Fruit fly (Drosophila melanogaster): ENCODE measurements around the gene CG8671.

The CG8671 gene

DNA sequence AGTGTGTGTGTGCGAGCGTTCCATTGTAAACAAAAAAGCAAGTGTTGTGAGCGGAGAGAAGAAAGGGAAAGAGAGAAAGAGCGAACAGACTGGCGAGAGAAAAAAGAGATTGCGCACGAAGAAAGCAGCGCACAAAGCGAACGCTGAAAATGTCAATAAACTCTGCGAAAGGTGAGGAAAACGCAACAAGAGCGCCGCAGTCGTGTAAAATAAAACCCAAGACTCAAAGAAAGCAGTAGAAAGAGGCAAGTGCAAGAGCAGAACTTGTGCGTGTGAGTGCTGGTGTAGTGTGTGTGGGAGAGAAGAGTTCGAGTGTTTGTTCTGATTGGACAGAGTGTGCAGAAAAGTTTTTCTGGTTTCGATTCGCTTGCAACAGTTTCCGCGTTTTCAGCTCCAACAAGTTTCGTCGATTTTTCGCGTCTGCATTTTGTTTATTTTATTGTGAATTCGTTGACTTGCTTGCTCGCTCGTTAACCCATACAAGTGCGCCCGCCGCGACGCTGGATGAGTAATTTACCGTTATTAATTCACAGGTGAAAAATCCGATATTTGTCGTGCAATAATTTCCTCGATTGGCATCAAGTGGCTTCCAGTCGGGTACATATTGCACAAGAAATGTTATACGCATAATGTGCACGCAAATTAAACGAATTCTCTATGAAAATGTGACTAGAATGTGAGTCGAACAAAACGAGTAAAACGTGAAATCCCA, 24.9 kb upstream of the CG8671 start:
- TF ChIP-seq CG34367 (tag; optimal IDR thresholded peaks at IDR 0.05) (peak; percentile 29), Pif1B (GFP tag; optimal IDR thresholded peaks at IDR 0.05) (peak; percentile 31), CG15710 (tag; optimal IDR thresholded peaks at IDR 0.05) (no peak), EcR (GFP tag; optimal IDR thresholded peaks at IDR 0.05) (peak; percentile 99), Pif1A (GFP tag; optimal IDR thresholded peaks at IDR 0.05) (peak; percentile 19), CG13204 (GFP tag; optimal IDR thresholded peaks at IDR 0.05) (peak; percentile 38), CG12605 (GFP tag; IDR thresholded peaks at IDR 0.05) (no peak)

DNA sequence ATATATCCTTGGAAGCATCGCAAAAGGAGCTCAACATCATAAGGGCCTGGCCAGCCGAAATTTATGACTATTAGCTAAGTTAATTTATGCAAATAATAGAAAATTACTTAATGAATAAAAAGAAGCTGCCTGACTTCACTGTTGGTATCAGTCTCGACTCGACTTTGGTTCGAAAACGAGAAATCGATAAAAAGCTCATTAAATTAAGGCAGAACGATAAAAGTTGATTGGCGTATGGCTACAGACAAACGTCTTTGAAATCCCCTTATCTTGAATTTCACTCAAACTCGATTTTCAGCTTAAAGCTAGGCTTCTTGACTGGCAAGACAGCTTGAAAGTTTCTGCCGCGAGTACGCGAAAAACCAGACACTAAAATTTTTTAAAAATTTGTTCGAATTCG, 20.4 kb upstream of the CG8671 start:
- no peak for TF ChIP-seq CG8159 (tag; optimal IDR thresholded peaks at IDR 0.05)
- no peak for TF ChIP-seq CG12605 (GFP tag; IDR thresholded peaks at IDR 0.05)
- no peak for TF ChIP-seq CG4496 (GFP tag; IDR thresholded peaks at IDR 0.05)
- TF ChIP-seq D1 (tag; optimal IDR thresholded peaks at IDR 0.05) = no peak
- no peak for TF ChIP-seq CG13204 (GFP tag; optimal IDR thresholded peaks at IDR 0.05)
- TF ChIP-seq CG14655 (GFP tag; optimal IDR thresholded peaks at IDR 0.05) = no peak
- TF ChIP-seq Pif1A (GFP tag; optimal IDR thresholded peaks at IDR 0.05) = no peak
- TF ChIP-seq gl (tag; optimal IDR thresholded peaks at IDR 0.05) = no peak
- no peak for TF ChIP-seq fd96Ca (GFP tag; IDR thresholded peaks at IDR 0.05)
- TF ChIP-seq EcR (GFP tag; optimal IDR thresholded peaks at IDR 0.05) = no peak
- no peak for TF ChIP-seq rn (GFP tag; IDR thresholded peaks at IDR 0.05)
- no peak for TF ChIP-seq CG8301 (tag; optimal IDR thresholded peaks at IDR 0.05)
- TF ChIP-seq CG32121 (GFP tag; IDR thresholded peaks at IDR 0.05) = no peak
- no peak for TF ChIP-seq Snoo (tag; optimal IDR thresholded peaks at IDR 0.05)
- no peak for TF ChIP-seq Pif1B (GFP tag; optimal IDR thresholded peaks at IDR 0.05)
- TF ChIP-seq CG9948 (tag; optimal IDR thresholded peaks at IDR 0.05) = no peak

- TF ChIP-seq EcR (GFP tag; optimal IDR thresholded peaks at IDR 0.05) (peak; percentile 99), CG15710 (tag; optimal IDR thresholded peaks at IDR 0.05) (no peak), CG4496 (GFP tag; IDR thresholded peaks at IDR 0.05) (0 out of 3 replicates have a peak, but pooled peaks have one; percentile 15), Snoo (tag; optimal IDR thresholded peaks at IDR 0.05) (peak; percentile 2), CG13204 (GFP tag; optimal IDR thresholded peaks at IDR 0.05) (peak; percentile 35), CG14655 (GFP tag; optimal IDR thresholded peaks at IDR 0.05) (no peak)
Observed at dm6 chr2L:21243964-21244466, 18.7 kb upstream of the CG8671 start.

DNA sequence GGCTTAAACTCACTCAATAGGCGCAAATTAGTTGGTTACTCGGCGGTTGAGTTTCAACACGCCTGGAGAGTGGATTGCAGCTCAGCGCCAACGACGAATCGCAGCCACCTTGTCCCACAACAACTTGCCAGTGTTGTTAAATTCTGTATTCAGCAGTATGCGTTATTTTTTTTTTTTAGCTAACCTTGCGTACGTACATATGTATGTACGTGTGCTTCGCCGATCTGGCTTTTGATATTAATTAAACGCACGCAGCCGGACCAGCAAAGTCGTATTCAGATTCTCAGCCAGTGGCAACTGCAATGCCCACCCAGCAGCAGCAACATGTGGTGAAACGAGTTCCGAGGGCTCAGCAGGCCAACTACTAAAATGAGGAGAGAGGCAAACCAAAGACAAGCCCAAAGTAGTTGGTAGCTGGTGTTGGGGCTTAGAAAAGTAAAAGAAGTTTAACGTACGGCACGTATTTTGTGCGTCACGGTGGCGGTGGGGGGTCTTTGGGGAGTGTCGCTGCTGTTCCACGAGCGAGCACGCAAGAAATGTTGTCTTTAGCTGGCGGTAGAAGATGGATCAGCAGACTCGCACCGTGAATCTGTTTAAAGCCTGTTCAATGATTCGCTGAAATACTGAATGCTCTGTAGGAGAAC, 17.5 kb upstream of the CG8671 start:
- TF ChIP-seq D1 (tag; optimal IDR thresholded peaks at IDR 0.05) = no peak
- TF ChIP-seq Ets98B (GFP tag; IDR thresholded peaks at IDR 0.05) = 0 out of 2 replicates have a peak, but pooled peaks have one; percentile 5
- TF ChIP-seq rn (GFP tag; IDR thresholded peaks at IDR 0.05) = no peak
- no peak for TF ChIP-seq Snoo (tag; optimal IDR thresholded peaks at IDR 0.05)
- TF ChIP-seq CG13204 (GFP tag; optimal IDR thresholded peaks at IDR 0.05) = no peak
- TF ChIP-seq CG9948 (tag; optimal IDR thresholded peaks at IDR 0.05) = no peak
- TF ChIP-seq CG32121 (GFP tag; IDR thresholded peaks at IDR 0.05) = 0 out of 2 replicates have a peak, but pooled peaks have one; percentile 11
- peak; percentile 47 for TF ChIP-seq EcR (GFP tag; optimal IDR thresholded peaks at IDR 0.05)
- no peak for TF ChIP-seq CG8159 (tag; optimal IDR thresholded peaks at IDR 0.05)
- TF ChIP-seq CG12605 (GFP tag; IDR thresholded peaks at IDR 0.05) = 0 out of 2 replicates have a peak, but pooled peaks have one; percentile 17
- TF ChIP-seq fd96Ca (GFP tag; IDR thresholded peaks at IDR 0.05) = no peak
- TF ChIP-seq CG17806 (tag; optimal IDR thresholded peaks at IDR 0.05) = no peak
- TF ChIP-seq Pif1B (GFP tag; optimal IDR thresholded peaks at IDR 0.05) = peak; percentile 16
- no peak for TF ChIP-seq CG8301 (tag; optimal IDR thresholded peaks at IDR 0.05)
- no peak for TF ChIP-seq CG34367 (tag; optimal IDR thresholded peaks at IDR 0.05)
- TF ChIP-seq CG15710 (tag; optimal IDR thresholded peaks at IDR 0.05) = no peak
- 0 out of 3 replicates have a peak, but pooled peaks have one; percentile 48 for TF ChIP-seq CG4496 (GFP tag; IDR thresholded peaks at IDR 0.05)
- TF ChIP-seq CG14655 (GFP tag; optimal IDR thresholded peaks at IDR 0.05) = no peak
- TF ChIP-seq CG10348 (GFP tag; IDR thresholded peaks at IDR 0.05) = no peak
- TF ChIP-seq Pif1A (GFP tag; optimal IDR thresholded peaks at IDR 0.05) = peak; percentile 7
- TF ChIP-seq gl (tag; optimal IDR thresholded peaks at IDR 0.05) = no peak

- peak; percentile 48 for TF ChIP-seq Ets98B (GFP tag; IDR thresholded peaks at IDR 0.05)
- peak; percentile 75 for TF ChIP-seq CG8301 (tag; optimal IDR thresholded peaks at IDR 0.05)
- TF ChIP-seq CG12605 (GFP tag; IDR thresholded peaks at IDR 0.05) = no peak
- TF ChIP-seq CG17806 (tag; optimal IDR thresholded peaks at IDR 0.05) = peak; percentile 15
- TF ChIP-seq D1 (tag; optimal IDR thresholded peaks at IDR 0.05) = no peak
- TF ChIP-seq CG14655 (GFP tag; optimal IDR thresholded peaks at IDR 0.05) = peak; percentile 76
- TF ChIP-seq Snoo (tag; optimal IDR thresholded peaks at IDR 0.05) = no peak
- peak; percentile 61; the same call in 1 of the 2 replicates for TF ChIP-seq CG32121 (GFP tag; IDR thresholded peaks at IDR 0.05)
- TF ChIP-seq CG4496 (GFP tag; IDR thresholded peaks at IDR 0.05) = peak; percentile 63; the same call in 2 of the 3 replicates
- TF ChIP-seq Pif1A (GFP tag; optimal IDR thresholded peaks at IDR 0.05) = peak; percentile 29
- no peak for TF ChIP-seq CG8159 (tag; optimal IDR thresholded peaks at IDR 0.05)
Observed at dm6 chr2L:21246687-21247086, 16.1 kb upstream of the CG8671 start.

- TF ChIP-seq EcR (GFP tag; optimal IDR thresholded peaks at IDR 0.05) (no peak), CG13204 (GFP tag; optimal IDR thresholded peaks at IDR 0.05) (no peak), Pif1A (GFP tag; optimal IDR thresholded peaks at IDR 0.05) (no peak), CG4496 (GFP tag; IDR thresholded peaks at IDR 0.05) (no peak), CG32121 (GFP tag; IDR thresholded peaks at IDR 0.05) (no peak), Snoo (tag; optimal IDR thresholded peaks at IDR 0.05) (no peak), rn (GFP tag; IDR thresholded peaks at IDR 0.05) (no peak), CG12605 (GFP tag; IDR thresholded peaks at IDR 0.05) (no peak), CG8159 (tag; optimal IDR thresholded peaks at IDR 0.05) (no peak), CG15710 (tag; optimal IDR thresholded peaks at IDR 0.05) (no peak), CG17806 (tag; optimal IDR thresholded peaks at IDR 0.05) (no peak), Pif1B (GFP tag; optimal IDR thresholded peaks at IDR 0.05) (no peak), CG34367 (tag; optimal IDR thresholded peaks at IDR 0.05) (no peak), fd96Ca (GFP tag; IDR thresholded peaks at IDR 0.05) (no peak), CG9948 (tag; optimal IDR thresholded peaks at IDR 0.05) (no peak), D1 (tag; optimal IDR thresholded peaks at IDR 0.05) (no peak), CG10348 (GFP tag; IDR thresholded peaks at IDR 0.05) (no peak), gl (tag; optimal IDR thresholded peaks at IDR 0.05) (no peak), Ets98B (GFP tag; IDR thresholded peaks at IDR 0.05) (no peak), CG8301 (tag; optimal IDR thresholded peaks at IDR 0.05) (no peak)
Observed at dm6 chr2L:21247967-21248366, 14.8 kb upstream of the CG8671 start.
